Fruit fly (Drosophila melanogaster) whole organism, embryonic: ENCODE data around the gene Rlb1.

Source experiments
- CG14965 ChIP-seq: fragments of 200-800 bp; sonication (Bioruptor generic); optimal IDR thresholded peaks from 2 replicates; lab custom pipeline; 2016; ENCODE audit warnings: missing biosample characterization, missing genetic modification characterization, borderline replicate concordance
- CG15269 ChIP-seq: fragments of 200-800 bp; sonication (Bioruptor generic); optimal IDR thresholded peaks from 2 replicates; lab custom pipeline; 2018; ENCODE audit warnings: missing biosample characterization, mild to moderate bottlenecking, missing genetic modification characterization, moderate library complexity
- CG15696 ChIP-seq: fragments of 200-800 bp; sonication (Bioruptor generic); optimal IDR thresholded peaks from 2 replicates; lab custom pipeline; 2019; ENCODE audit warnings: missing biosample characterization, mild to moderate bottlenecking, missing genetic modification characterization, moderate library complexity
- CG1603 ChIP-seq: fragments of 200-800 bp; sonication (Bioruptor generic); optimal IDR thresholded peaks from 2 replicates; lab custom pipeline; 2019; ENCODE audit warnings: missing biosample characterization, mild to moderate bottlenecking, missing genetic modification characterization, moderate library complexity
- CG17186 ChIP-seq: fragments of 200-800 bp; sonication (Bioruptor generic); optimal IDR thresholded peaks from 3 replicates; lab custom pipeline; 2017; ENCODE audit warnings: missing biosample characterization, missing genetic modification reagents, missing genetic modification characterization
- CG17612 ChIP-seq: fragments of 200-800 bp; sonication (Bioruptor generic); IDR thresholded peaks from 2 replicates; pipeline ENCODE4 v1.3.6; 2022; ENCODE audit warnings: missing biosample characterization, missing genetic modification characterization
- CG17829 ChIP-seq: fragments of 200-800 bp; optimal IDR thresholded peaks from 2 replicates; lab custom pipeline; 2019; ENCODE audit warnings: missing biosample characterization, mild to moderate bottlenecking, missing genetic modification characterization, moderate library complexity
- CG18262 ChIP-seq: fragments of 200-800 bp; optimal IDR thresholded peaks from 3 replicates; lab custom pipeline; 2019; ENCODE audit warnings: missing biosample characterization, mild to moderate bottlenecking, missing genetic modification characterization, moderate library complexity
- CG2875 ChIP-seq: fragments of 200-800 bp; sonication (Bioruptor generic); optimal IDR thresholded peaks from 2 replicates; lab custom pipeline; 2017; ENCODE audit warnings: missing biosample characterization, mild to moderate bottlenecking, missing genetic modification characterization, missing genetic modification reagents
- CG33557 ChIP-seq: fragments of 200-800 bp; sonication (Bioruptor generic); optimal IDR thresholded peaks from 2 replicates; lab custom pipeline; 2019; ENCODE audit warnings: missing biosample characterization, mild to moderate bottlenecking, missing genetic modification characterization, moderate library complexity
- CG34376 ChIP-seq: fragments of 200-800 bp; sonication (Bioruptor generic); optimal IDR thresholded peaks from 2 replicates; lab custom pipeline; 2018; ENCODE audit warnings: missing biosample characterization, mild to moderate bottlenecking, missing genetic modification characterization
- CG3838 ChIP-seq: fragments of 200-800 bp; sonication (Bioruptor generic); optimal IDR thresholded peaks from 3 replicates; lab custom pipeline; 2016; ENCODE audit warnings: missing biosample characterization, missing genetic modification characterization
- CG42726 ChIP-seq: fragments of 200-800 bp; sonication (Bioruptor generic); IDR thresholded peaks from 2 replicates; pipeline ENCODE4 v1.3.6; 2022; ENCODE audit warnings: missing biosample characterization, missing genetic modification characterization; ENCODE audit not compliant: partially characterized antibody
- CG7987 ChIP-seq: fragments of 200-800 bp; sonication (Bioruptor generic); optimal IDR thresholded peaks from 2 replicates; lab custom pipeline; 2018; ENCODE audit warnings: missing biosample characterization, mild to moderate bottlenecking, missing genetic modification characterization, moderate library complexity
- CG8388 ChIP-seq: fragments of 200-800 bp; sonication (Bioruptor generic); optimal IDR thresholded peaks from 2 replicates; lab custom pipeline; 2019; ENCODE audit warnings: missing biosample characterization, mild to moderate bottlenecking, missing genetic modification characterization, moderate library complexity
- CG8944 ChIP-seq: fragments of 200-800 bp; sonication (Bioruptor generic); optimal IDR thresholded peaks from 3 replicates; lab custom pipeline; 2016; ENCODE audit warnings: missing biosample characterization, missing genetic modification characterization
- CG9932 ChIP-seq: fragments of 200-800 bp; sonication (Bioruptor generic); IDR thresholded peaks from 2 replicates; pipeline ENCODE4 v1.3.6; 2022; ENCODE audit warnings: missing biosample characterization, missing genetic modification characterization
- Gsc ChIP-seq: fragments of 200-800 bp; sonication (Bioruptor generic); IDR thresholded peaks from 2 replicates; pipeline ENCODE4 v1.3.6; 2022; ENCODE audit warnings: missing biosample characterization, missing genetic modification characterization
- HLH4C ChIP-seq: fragments of 200-800 bp; sonication (Bioruptor generic); IDR thresholded peaks from 3 replicates; pipeline ENCODE4 v1.3.6; 2022; ENCODE audit warnings: missing biosample characterization, missing genetic modification characterization; ENCODE audit not compliant: partially characterized antibody
- HLH54F ChIP-seq: fragments of 200-800 bp; sonication (Bioruptor generic); optimal IDR thresholded peaks from 3 replicates; lab custom pipeline; 2016; ENCODE audit warnings: missing biosample characterization, missing genetic modification characterization
- Hey ChIP-seq: fragments of 200-800 bp; sonication (Bioruptor generic); optimal IDR thresholded peaks from 3 replicates; lab custom pipeline; 2018; ENCODE audit warnings: missing biosample characterization, mild to moderate bottlenecking, missing genetic modification characterization
- Hr51 ChIP-seq, 2 experiments: fragments of 200-800 bp; sonication (Bioruptor generic); optimal IDR thresholded peaks; 2 replicates in 1 of 2; 3 replicates in 1 of 2; lab custom pipeline; 2016 to 2018; ENCODE audit warnings: missing biosample characterization in 2 of 2, missing genetic modification characterization in 2 of 2, mild to moderate bottlenecking in 1 of 2, moderate library complexity in 1 of 2
- Kr ChIP-seq: fragments of 200-800 bp; sonication (Bioruptor generic); optimal IDR thresholded peaks from 2 replicates; lab custom pipeline; 2017; ENCODE audit warnings: missing biosample characterization, mild to moderate bottlenecking, missing genetic modification characterization
- Sry-δ ChIP-seq: fragments of 200-800 bp; sonication (Bioruptor generic); optimal IDR thresholded peaks from 2 replicates; lab custom pipeline; 2016; ENCODE audit warnings: missing biosample characterization, missing genetic modification characterization
- Vsx1 ChIP-seq: fragments of 200-800 bp; sonication (Bioruptor generic); optimal IDR thresholded peaks from 2 replicates; lab custom pipeline; 2017; ENCODE audit warnings: missing biosample characterization, mild to moderate bottlenecking, missing genetic modification characterization, missing genetic modification reagents
- cwo ChIP-seq: fragments of 200-800 bp; sonication (Bioruptor generic); optimal IDR thresholded peaks from 3 replicates; lab custom pipeline; 2017; ENCODE audit warnings: missing biosample characterization, missing genetic modification characterization, mild to moderate bottlenecking, moderate library complexity, missing genetic modification reagents
- danr ChIP-seq: fragments of 200-800 bp; sonication (Bioruptor generic); IDR thresholded peaks from 2 replicates; pipeline ENCODE4 v1.3.6; 2022; ENCODE audit warnings: missing biosample characterization, missing genetic modification characterization
- dm ChIP-seq: fragments of 200-800 bp; sonication (Bioruptor generic); optimal IDR thresholded peaks from 3 replicates; lab custom pipeline; 2016; ENCODE audit warnings: missing biosample characterization, missing genetic modification characterization
- dmrt11E ChIP-seq: fragments of 200-800 bp; sonication (Bioruptor generic); optimal IDR thresholded peaks from 3 replicates; lab custom pipeline; 2018; ENCODE audit warnings: missing biosample characterization, mild to moderate bottlenecking, missing genetic modification characterization, moderate library complexity
- exex ChIP-seq: fragments of 200-800 bp; sonication (Bioruptor generic); optimal IDR thresholded peaks from 4 replicates; lab custom pipeline; 2018; ENCODE audit warnings: missing biosample characterization, mild to moderate bottlenecking, missing genetic modification characterization, moderate library complexity
- fd96Cb ChIP-seq: fragments of 200-800 bp; sonication (Bioruptor generic); optimal IDR thresholded peaks from 2 replicates; lab custom pipeline; 2018; ENCODE audit warnings: missing biosample characterization, mild to moderate bottlenecking, missing genetic modification characterization, moderate library complexity
- fu2 ChIP-seq: fragments of 200-800 bp; sonication (Bioruptor generic); optimal IDR thresholded peaks from 2 replicates; lab custom pipeline; 2016; ENCODE audit warnings: missing biosample characterization, missing genetic modification characterization
- jumu ChIP-seq: fragments of 200-800 bp; sonication (Bioruptor generic); optimal IDR thresholded peaks from 3 replicates; lab custom pipeline; 2016; ENCODE audit warnings: missing biosample characterization, missing genetic modification characterization
- lilli ChIP-seq: fragments of 200-800 bp; sonication (Bioruptor generic); optimal IDR thresholded peaks from 3 replicates; lab custom pipeline; 2016; ENCODE audit warnings: missing biosample characterization, missing genetic modification characterization
- mld ChIP-seq: fragments of 200-800 bp; sonication (Bioruptor generic); IDR thresholded peaks from 3 replicates; pipeline ENCODE4 v1.3.6; 2022; ENCODE audit warnings: missing biosample characterization, missing genetic modification characterization; ENCODE audit not compliant: partially characterized antibody
- nerfin-1 ChIP-seq: fragments of 200-800 bp; sonication (Bioruptor generic); optimal IDR thresholded peaks from 3 replicates; lab custom pipeline; 2019; ENCODE audit warnings: missing biosample characterization, mild to moderate bottlenecking, missing genetic modification characterization, moderate library complexity
- nmo ChIP-seq: fragments of 200-800 bp; sonication (Bioruptor generic); optimal IDR thresholded peaks from 2 replicates; lab custom pipeline; 2018; ENCODE audit warnings: missing biosample characterization, mild to moderate bottlenecking, missing genetic modification characterization, moderate library complexity
- odd ChIP-seq: fragments of 200-800 bp; sonication (Bioruptor generic); optimal IDR thresholded peaks from 2 replicates; lab custom pipeline; 2017; ENCODE audit warnings: missing biosample characterization, mild to moderate bottlenecking, missing genetic modification characterization
- onecut ChIP-seq: fragments of 200-800 bp; sonication (Bioruptor generic); IDR thresholded peaks from 2 replicates; pipeline ENCODE4 v1.3.6; 2022; ENCODE audit warnings: missing biosample characterization, missing genetic modification characterization
- ranshi ChIP-seq: fragments of 200-800 bp; sonication (Bioruptor generic); IDR thresholded peaks from 2 replicates; pipeline ENCODE4 v1.3.6; 2022; ENCODE audit warnings: missing biosample characterization, missing genetic modification characterization
- rib ChIP-seq: fragments of 200-800 bp; sonication (Bioruptor generic); IDR thresholded peaks from 2 replicates; pipeline ENCODE4 v1.3.6; 2022; ENCODE audit warnings: missing biosample characterization, missing genetic modification characterization
- row ChIP-seq: fragments of 200-800 bp; sonication (Bioruptor generic); IDR thresholded peaks from 3 replicates; pipeline ENCODE4 v1.3.6; 2022; ENCODE audit warnings: missing biosample characterization, missing genetic modification characterization
- sc ChIP-seq, 3 experiments: fragments of >200 bp in 2 of 3; fragments of 200-800 bp in 1 of 3; sonication (Bioruptor generic) in 1 of 3; optimal IDR thresholded peaks; 2 replicates in 2 of 3; 3 replicates in 1 of 3; lab custom pipeline; 2017; ENCODE audit warnings: mild to moderate bottlenecking in 1 of 3, missing biosample characterization in 1 of 3, missing genetic modification characterization in 1 of 3, missing genetic modification reagents in 1 of 3
- shn ChIP-seq: fragments of 200-800 bp; sonication (Bioruptor generic); optimal IDR thresholded peaks from 3 replicates; lab custom pipeline; 2016; ENCODE audit warnings: missing biosample characterization, missing genetic modification characterization
- sisA ChIP-seq: fragments of 200-800 bp; sonication (Bioruptor generic); IDR thresholded peaks from 2 replicates; pipeline ENCODE4 v1.3.6; 2022; ENCODE audit warnings: missing biosample characterization, missing genetic modification characterization
- slp2 ChIP-seq: fragments of 200-800 bp; sonication (Bioruptor generic); optimal IDR thresholded peaks from 2 replicates; lab custom pipeline; 2016; ENCODE audit warnings: missing biosample characterization, missing genetic modification characterization
- tna ChIP-seq: fragments of 200-800 bp; sonication (Bioruptor generic); IDR thresholded peaks from 2 replicates; pipeline ENCODE4 v1.3.6; 2022; ENCODE audit warnings: missing biosample characterization, missing genetic modification characterization; ENCODE audit not compliant: partially characterized antibody
- toy ChIP-seq: fragments of 200-800 bp; sonication (Bioruptor generic); IDR thresholded peaks from 2 replicates; pipeline ENCODE4 v1.3.6; 2022; ENCODE audit warnings: missing biosample characterization, missing genetic modification characterization
- trem ChIP-seq: fragments of 200-800 bp; optimal IDR thresholded peaks from 3 replicates; lab custom pipeline; 2019; ENCODE audit warnings: missing biosample characterization, mild to moderate bottlenecking, missing genetic modification characterization, moderate library complexity
- vnd ChIP-seq: fragments of 200-800 bp; sonication (Bioruptor generic); IDR thresholded peaks from 3 replicates; pipeline ENCODE4 v1.3.6; 2022; ENCODE audit warnings: missing biosample characterization, missing genetic modification characterization; ENCODE audit not compliant: partially characterized antibody

Rlb1 gene

dm6 chr3R:9510070-9510518 is 3.0 kb upstream of the Rlb1 start, which contains the start of gene rump (continued):
- no peak for TF ChIP-seq vnd (GFP tag; lab: Robert Waterston, UW)
- TF ChIP-seq lilli (GFP tag; lab: Kevin White, UChicago) = peak; percentile 43
- peak; percentile 5 for TF ChIP-seq nerfin-1 (tag; lab: Kevin White, UChicago)
- no peak for TF ChIP-seq Kr (GFP tag; lab: Kevin White, UChicago)
- TF ChIP-seq tna (GFP tag; lab: Robert Waterston, UW) = no peak
- no peak for TF ChIP-seq toy (GFP tag; lab: Robert Waterston, UW)
- peak; percentile 33 for TF ChIP-seq CG18262
- TF ChIP-seq cwo (GFP tag; lab: Kevin White, UChicago) = no peak
- peak; percentile 77 for TF ChIP-seq trem (tag; lab: Kevin White, UChicago)
- TF ChIP-seq CG15696 = no peak
- no peak for TF ChIP-seq CG15269 (tag; lab: Kevin White, UChicago)
- TF ChIP-seq CG7987 (GFP tag; lab: Kevin White, UChicago) = no peak
- TF ChIP-seq odd = no peak
- TF ChIP-seq sisA (GFP tag; lab: Robert Waterston, UW) = no peak
- TF ChIP-seq CG34376 (GFP tag; lab: Kevin White, UChicago) = no peak
- peak; percentile 51; the same call in 1 of the 2 replicates for TF ChIP-seq onecut (GFP tag; lab: Robert Waterston, UW)
- TF ChIP-seq CG17612 (GFP tag; lab: Robert Waterston, UW) = no peak
- no peak for TF ChIP-seq Hey
- TF ChIP-seq Vsx1 (GFP tag; lab: Kevin White, UChicago) = no peak
- TF ChIP-seq CG9932 (GFP tag; lab: Robert Waterston, UW) = no peak
- TF ChIP-seq Hr51 (GFP tag; optimal IDR thresholded peaks at IDR 0.05; lab: Kevin White, UChicago) = no peak
- no peak for TF ChIP-seq HLH4C (GFP tag; lab: Robert Waterston, UW)
- no peak for TF ChIP-seq CG14965
- no peak for TF ChIP-seq ranshi
- TF ChIP-seq fd96Cb = no peak
- no peak for TF ChIP-seq CG2875 (GFP tag; lab: Kevin White, UChicago)
- TF ChIP-seq dmrt11E (tag; lab: Kevin White, UChicago) = no peak
- peak; percentile 46 for TF ChIP-seq nmo
- no peak for TF ChIP-seq rib (GFP tag; lab: Robert Waterston, UW)
- TF ChIP-seq exex = no peak
- TF ChIP-seq CG33557 (GFP tag; lab: Kevin White, UChicago) = no peak
- no peak for TF ChIP-seq CG8944 (GFP tag; lab: Kevin White, UChicago)
- no peak for TF ChIP-seq fu2 (GFP tag; lab: Kevin White, UChicago)
- no peak for TF ChIP-seq Gsc (GFP tag; lab: Robert Waterston, UW)
- peak; percentile 54 for TF ChIP-seq CG17829 (tag; lab: Kevin White, UChicago)
- TF ChIP-seq jumu (GFP tag; lab: Kevin White, UChicago) = no peak
- peak; percentile 73 for TF ChIP-seq CG1603 (tag; lab: Kevin White, UChicago)
- TF ChIP-seq row (GFP tag; lab: Robert Waterston, UW) = no peak
- TF ChIP-seq slp2 (GFP tag; lab: Kevin White, UChicago) = no peak
- TF ChIP-seq CG3838 (GFP tag; lab: Kevin White, UChicago) = no peak
- no peak for TF ChIP-seq mld (GFP tag; lab: Robert Waterston, UW)
- TF ChIP-seq sc (optimal IDR thresholded peaks at IDR 0.05; lab: Kevin White, UChicago) = no peak
- TF ChIP-seq sc (GFP tag; optimal IDR thresholded peaks at IDR 0.05; lab: Kevin White, UChicago) = no peak
- TF ChIP-seq danr (GFP tag; lab: Robert Waterston, UW) = no peak
- no peak for TF ChIP-seq CG42726 (GFP tag; lab: Robert Waterston, UW)
- TF ChIP-seq CG17186 = peak; percentile 71
- no peak for TF ChIP-seq dm
- TF ChIP-seq Sry-δ (GFP tag; lab: Kevin White, UChicago) = peak; percentile 98
- TF ChIP-seq CG8388 = no peak
- TF ChIP-seq shn (GFP tag; lab: Kevin White, UChicago) = no peak
- TF ChIP-seq HLH54F (GFP tag; lab: Kevin White, UChicago) = no peak
